Worm (Caenorhabditis elegans): ENCODE data around the gene M163.5.

The M163.5 gene

ce11 chrX:14476625-14477257, 2.9 kb downstream of the M163.5 start (continued):
- TF ChIP-seq lsy-2 (tag; optimal IDR thresholded peaks at IDR 0.05) (no peak), nhr-6 (tag; optimal IDR thresholded peaks at IDR 0.05) (no peak), ceh-44 (GFP tag; IDR thresholded peaks at IDR 0.05) (no peak), Y48G9A.11 (GFP tag; IDR thresholded peaks at IDR 0.05) (no peak), gei-8 (GFP tag; optimal IDR thresholded peaks at IDR 0.05) (no peak), mxl-2 (GFP tag; conservative IDR thresholded peaks at IDR 0.05) (0 out of 2 replicates have a peak, but pooled peaks have one; percentile 45), lir-3 (tag; optimal IDR thresholded peaks at IDR 0.05) (peak; percentile 28), F49E8.2 (tag; optimal IDR thresholded peaks at IDR 0.05; ENCODE audit: borderline replicate concordance) (no peak), sdz-12 (GFP tag; optimal IDR thresholded peaks at IDR 0.05) (peak; percentile 39), Y105C5A.15 (GFP tag; IDR thresholded peaks at IDR 0.05) (0 out of 2 replicates have a peak, but pooled peaks have one; percentile 36), nhr-77 (tag; optimal IDR thresholded peaks at IDR 0.05) (no peak), zfp-3 (GFP tag; conservative IDR thresholded peaks at IDR 0.05) (no peak; the same call in 1 of the 2 replicates), aha-1 (tag) (peak; percentile 85), zfp-2 (tag; optimal IDR thresholded peaks at IDR 0.05) (no peak), dpl-1 (GFP tag; optimal IDR thresholded peaks at IDR 0.05) (no peak), egl-27 (tag; optimal IDR thresholded peaks at IDR 0.05) (no peak), saeg-2 (GFP tag; IDR thresholded peaks at IDR 0.05) (no peak), ceh-28 (tag; optimal IDR thresholded peaks at IDR 0.05) (no peak), lin-38 (GFP tag; IDR thresholded peaks at IDR 0.05) (no peak; the same call in 1 of the 2 replicates), T26A8.4 (GFP tag; IDR thresholded peaks at IDR 0.05) (0 out of 2 replicates have a peak, but pooled peaks have one; percentile 67), mdt-29 (GFP tag; IDR thresholded peaks at IDR 0.05) (0 out of 2 replicates have a peak, but pooled peaks have one; percentile 11), ceh-62 (tag; optimal IDR thresholded peaks at IDR 0.05) (no peak), hmg-1.1 (GFP tag; IDR thresholded peaks at IDR 0.05) (no peak), lim-7 (GFP tag; IDR thresholded peaks at IDR 0.05) (peak; percentile 68; the same call in 1 of the 2 replicates), snpc-1.2 (GFP tag; IDR thresholded peaks at IDR 0.05) (no peak), nhr-28 (tag; optimal IDR thresholded peaks at IDR 0.05) (peak; percentile 52), pha-4 (GFP tag; IDR thresholded peaks at IDR 0.05) (peak; percentile 76; the same call in 1 of the 2 replicates), pha-4 (tag; optimal IDR thresholded peaks at IDR 0.05) (no peak), R02D3.7 (tag; optimal IDR thresholded peaks at IDR 0.05) (no peak), hlh-11 (tag; optimal IDR thresholded peaks at IDR 0.05) (no peak), spr-3 (GFP tag; optimal IDR thresholded peaks at IDR 0.05) (peak; percentile 73), ceh-20 (GFP tag; IDR thresholded peaks at IDR 0.05) (no peak; the same call in 1 of the 2 replicates), cey-2 (tag; optimal IDR thresholded peaks at IDR 0.05; ENCODE audit: borderline replicate concordance, insufficient read depth) (no peak), mxl-3 (GFP tag; optimal IDR thresholded peaks at IDR 0.05) (peak; percentile 36), ztf-7 (tag; optimal IDR thresholded peaks at IDR 0.05) (peak; percentile 92), daf-12 (tag; optimal IDR thresholded peaks at IDR 0.05) (no peak), attf-4 (tag; optimal IDR thresholded peaks at IDR 0.05) (no peak), nhr-10 (tag; optimal IDR thresholded peaks at IDR 0.05) (no peak), nhr-237 (tag; optimal IDR thresholded peaks at IDR 0.05) (no peak), tra-1 (GFP tag; IDR thresholded peaks at IDR 0.05) (peak; percentile 64), nhr-11 (tag; optimal IDR thresholded peaks at IDR 0.05) (no peak), unc-62 (GFP tag; optimal IDR thresholded peaks at IDR 0.05 in 1 of 2) (no peak), unc-62 (tag; optimal IDR thresholded peaks at IDR 0.05) (no peak), nhr-102 (tag; optimal IDR thresholded peaks at IDR 0.05) (no peak), zip-2 (tag; optimal IDR thresholded peaks at IDR 0.05) (peak; percentile 100), fos-1 (tag; optimal IDR thresholded peaks at IDR 0.05) (no peak), lin-39 (tag; optimal IDR thresholded peaks at IDR 0.05) (no peak), vab-7 (GFP tag; IDR thresholded peaks at IDR 0.05) (no peak; the same call in 1 of the 2 replicates), nhr-41 (GFP tag; IDR thresholded peaks at IDR 0.05) (no peak), nhr-111 (GFP tag; optimal IDR thresholded peaks at IDR 0.05) (peak; percentile 63), aly-2 (tag; optimal IDR thresholded peaks at IDR 0.05) (no peak), dmd-8 (GFP tag; IDR thresholded peaks at IDR 0.05) (peak; percentile 59; the same call in 1 of the 2 replicates)
